Worm (Caenorhabditis elegans) whole organism, L4/young adult: ENCODE data around the gene F54H12.8.

Experiments
- W03F9.2 ChIP-seq: fragments of 150-350 bp; optimal IDR thresholded peaks from 2 replicates; lab custom pipeline; 2014; ENCODE audit warnings: missing biosample characterization, missing genetic modification characterization
- dao-5 ChIP-seq: sonication (generic microtip); optimal IDR thresholded peaks from 2 replicates; lab custom pipeline; 2016; ENCODE audit warnings: missing genotype, missing genetic modification characterization, moderate library complexity, missing compliant biosample characterization
- him-1 ChIP-seq: sonication (generic microtip); optimal IDR thresholded peaks from 2 replicates; lab custom pipeline; 2016; ENCODE audit warnings: missing genotype, missing genetic modification reagents, missing genetic modification characterization, missing compliant biosample characterization

Gene F54H12.8

ce11 chrIII:7919823-7920222 is 49.2 kb downstream of the F54H12.8 start, which contains the start of gene C29E4.14:
Gene C29E4.14, plus strand, starts transcription at chrIII:7920123.
- TF ChIP-seq W03F9.2 (tag; lab: Kevin White, UChicago) (no peak), dao-5 (tag; lab: Kevin White, UChicago) (no peak), him-1 (tag; lab: Kevin White, UChicago) (no peak)

ce11 chrIII:7917667-7918066 is 51.4 kb downstream of the F54H12.8 start, which contains the start of gene gly-3:
Gene gly-3, minus strand, starts transcription at chrIII:7917767.
- TF ChIP-seq dao-5 (tag; lab: Kevin White, UChicago): no peak
- no peak for TF ChIP-seq W03F9.2 (tag; lab: Kevin White, UChicago)
- TF ChIP-seq him-1 (tag; lab: Kevin White, UChicago): no peak
